Worm (Caenorhabditis elegans) whole organism, late embryonic: ENCODE results near the gene srh-201.

Source experiments
- ama-1 ChIP-seq: fragments of 150-350 bp; optimal IDR thresholded peaks from 2 replicates; lab custom pipeline; 2014
- pat-9 ChIP-seq: fragments of 200-800 bp; sonication (Bioruptor generic); optimal IDR thresholded peaks from 2 replicates; lab custom pipeline; 2018; ENCODE audit warnings: mild to moderate bottlenecking, missing genetic modification characterization, moderate library complexity, missing compliant biosample characterization

ce11 chrV:9003291-9003690 lies 10.4 kb downstream of the srh-201 start, which contains the start of gene srx-1:
- TF ChIP-seq ama-1 (no peak), pat-9 (tag; lab: Kevin White, UChicago) (no peak)
